Worm (Caenorhabditis elegans) whole organism, L4/young adult: Measurements from ENCODE around the gene srd-21.

Experiments used
- W03F9.2 ChIP-seq: fragments of 150-350 bp; optimal IDR thresholded peaks from 2 replicates; lab custom pipeline; 2014; ENCODE audit warnings: missing biosample characterization, missing genetic modification characterization
- dao-5 ChIP-seq: sonication (generic microtip); optimal IDR thresholded peaks from 2 replicates; lab custom pipeline; 2016; ENCODE audit warnings: missing genotype, missing genetic modification characterization, moderate library complexity, missing compliant biosample characterization
- him-1 ChIP-seq: sonication (generic microtip); optimal IDR thresholded peaks from 2 replicates; lab custom pipeline; 2016; ENCODE audit warnings: missing genotype, missing genetic modification reagents, missing genetic modification characterization, missing compliant biosample characterization

srd-21 gene

DNA sequence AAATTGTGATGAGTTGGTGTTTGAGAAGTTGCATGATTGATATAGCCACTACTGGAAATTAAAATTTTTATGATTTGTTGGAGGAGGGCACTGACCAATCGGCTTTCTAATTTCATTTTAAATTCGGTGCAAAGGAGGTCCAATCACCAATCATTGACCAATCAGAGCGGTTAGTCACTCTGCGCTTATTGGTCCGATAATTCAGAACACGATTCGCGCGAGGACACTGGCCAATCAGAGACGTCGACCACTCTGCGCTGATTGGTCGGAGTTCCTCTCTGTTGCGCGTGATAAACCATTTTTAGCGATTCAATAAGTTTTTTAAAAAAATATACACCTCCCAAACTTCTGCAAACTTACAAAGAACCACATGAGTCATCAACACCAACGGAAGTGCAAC lies 29.9 kb upstream of the srd-21 start:
- TF ChIP-seq dao-5 (tag; lab: Kevin White, UChicago) (no peak), him-1 (tag; lab: Kevin White, UChicago) (no peak), W03F9.2 (no peak)

DNA sequence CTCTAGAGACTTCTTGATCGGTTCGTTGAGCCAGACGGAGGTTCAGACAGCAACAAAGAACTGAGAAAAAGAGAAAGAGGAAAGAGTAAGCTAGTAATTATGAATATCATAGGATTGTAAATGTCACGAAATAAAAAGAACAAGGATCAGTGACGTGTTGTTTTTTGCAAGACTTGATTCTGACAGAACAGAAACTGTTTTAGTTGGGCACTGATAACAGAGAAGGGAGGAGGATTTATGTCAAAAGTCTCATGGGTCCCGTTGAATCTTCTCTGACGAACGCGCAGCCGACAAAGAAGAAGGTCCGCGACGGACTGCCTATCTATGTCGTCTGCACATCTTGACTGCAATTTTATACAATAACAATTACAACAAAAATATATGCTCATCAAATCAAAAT lies 29.1 kb upstream of the srd-21 start, which contains the start of gene T03E6.9:
T03E6.9 (minus strand) TSS at position 101 of the 400 bp plus-strand sequence.
- TF ChIP-seq him-1 (tag; lab: Kevin White, UChicago) (no peak), dao-5 (tag; lab: Kevin White, UChicago) (no peak), W03F9.2 (no peak)

DNA sequence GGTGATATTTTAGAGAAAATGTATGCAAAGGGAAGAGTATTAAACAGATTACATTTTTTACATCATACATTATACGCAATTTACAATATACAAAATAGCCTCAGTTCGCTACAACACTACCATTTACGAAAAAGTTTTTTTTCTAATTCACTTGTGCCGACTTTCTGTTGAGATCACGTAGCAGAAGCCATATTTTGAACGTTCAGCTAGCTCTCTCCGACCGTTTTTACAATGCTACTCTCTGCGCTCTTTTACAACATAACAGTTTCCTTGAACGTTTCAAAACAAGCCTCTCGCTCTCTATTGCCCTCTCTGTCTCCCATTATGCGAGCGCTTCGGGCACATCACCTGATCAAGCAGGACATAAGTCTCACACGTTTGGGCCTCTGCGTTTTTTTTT lies 26.6 kb upstream of the srd-21 start, which contains the start of gene T03E6.8:
T03E6.8 (minus strand) TSS at position 101 of the 400 bp plus-strand sequence.
- TF ChIP-seq dao-5 (tag; lab: Kevin White, UChicago): no peak
- no peak for TF ChIP-seq him-1 (tag; lab: Kevin White, UChicago)
- TF ChIP-seq W03F9.2: no peak

DNA sequence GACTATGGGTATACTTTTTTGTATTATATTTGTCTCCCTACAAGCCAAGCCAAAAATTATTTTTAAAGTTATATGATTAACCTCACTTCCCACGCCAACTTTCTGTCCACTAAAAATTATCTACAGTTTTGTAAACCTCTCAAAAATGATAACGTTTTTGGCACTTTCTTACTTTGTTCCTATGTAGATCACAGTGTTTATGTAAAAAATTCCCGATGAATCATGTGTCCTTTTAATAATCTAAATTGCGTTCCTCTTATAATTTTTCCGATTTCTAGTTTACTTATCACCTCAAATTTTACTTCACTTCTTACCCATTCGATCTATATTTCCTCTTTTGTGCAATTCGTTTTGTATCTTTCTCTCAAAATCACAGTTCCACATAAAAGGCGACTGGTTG lies 25.4 kb upstream of the srd-21 start:
- TF ChIP-seq dao-5 (tag; lab: Kevin White, UChicago) (no peak), him-1 (tag; lab: Kevin White, UChicago) (no peak), W03F9.2 (no peak)

DNA sequence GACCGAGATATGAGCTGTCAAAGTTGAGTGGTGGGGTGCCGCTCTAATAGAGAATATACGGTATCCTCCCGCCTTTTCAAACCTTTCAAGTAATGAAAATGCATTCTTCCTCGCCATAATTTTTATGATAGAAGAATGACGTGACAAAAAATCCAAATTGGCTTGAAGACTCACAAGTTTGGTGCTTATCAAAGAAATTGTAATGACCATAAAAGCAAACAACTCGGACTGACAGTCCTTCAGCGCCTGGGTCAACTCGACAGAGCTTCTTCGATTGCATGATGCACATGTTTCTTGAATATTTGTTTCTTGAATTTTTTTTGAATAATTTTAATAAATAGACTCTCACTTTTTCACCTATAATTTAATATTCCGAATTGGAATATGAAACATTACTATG lies 24.2 kb upstream of the srd-21 start:
- TF ChIP-seq dao-5 (tag; lab: Kevin White, UChicago) (no peak), W03F9.2 (no peak), him-1 (tag; lab: Kevin White, UChicago) (no peak)

DNA sequence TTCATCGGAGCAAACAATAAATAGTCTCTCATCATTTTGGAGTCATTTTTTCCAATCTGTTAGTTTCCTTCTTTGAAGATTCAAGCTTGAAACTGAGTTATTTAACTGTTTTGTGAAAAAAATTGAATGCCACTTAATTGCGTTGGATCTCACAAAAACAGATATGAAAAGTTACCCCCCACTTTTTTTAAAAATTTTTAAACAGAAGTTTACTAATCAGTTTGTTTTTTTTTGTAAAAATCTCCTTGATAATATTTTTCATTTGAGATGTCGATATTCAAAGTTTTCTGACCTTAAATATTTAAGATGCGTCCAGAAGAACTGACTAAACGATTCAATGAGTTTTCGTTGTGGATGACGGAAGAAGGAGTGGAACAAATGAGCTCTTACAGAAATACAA lies 23.4 kb upstream of the srd-21 start, which contains the start of gene Y32B12C.1:
Y32B12C.1 (plus strand) TSS at position 301 of the 400 bp plus-strand sequence.
- no peak for TF ChIP-seq W03F9.2

DNA sequence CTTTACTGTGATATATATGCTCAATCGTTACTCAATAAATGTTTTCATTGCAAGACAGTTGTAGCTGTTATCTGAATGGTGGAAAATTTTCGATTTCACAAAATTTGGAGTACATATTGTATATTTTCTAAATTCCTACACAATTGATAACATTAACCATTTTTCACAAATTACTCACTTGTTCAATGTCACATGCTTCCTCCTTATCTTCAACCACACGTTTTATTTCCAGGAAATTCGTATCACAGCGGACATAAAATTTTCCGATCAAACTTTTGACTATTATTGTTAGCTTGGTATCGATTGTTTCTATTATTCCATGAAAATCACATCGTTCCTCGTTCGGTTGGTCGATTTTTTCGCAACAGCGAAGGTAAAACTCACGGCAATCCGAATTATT lies 21.2 kb upstream of the srd-21 start:
- no peak for TF ChIP-seq him-1 (tag; lab: Kevin White, UChicago)
- no peak for TF ChIP-seq W03F9.2
- no peak for TF ChIP-seq dao-5 (tag; lab: Kevin White, UChicago)

DNA sequence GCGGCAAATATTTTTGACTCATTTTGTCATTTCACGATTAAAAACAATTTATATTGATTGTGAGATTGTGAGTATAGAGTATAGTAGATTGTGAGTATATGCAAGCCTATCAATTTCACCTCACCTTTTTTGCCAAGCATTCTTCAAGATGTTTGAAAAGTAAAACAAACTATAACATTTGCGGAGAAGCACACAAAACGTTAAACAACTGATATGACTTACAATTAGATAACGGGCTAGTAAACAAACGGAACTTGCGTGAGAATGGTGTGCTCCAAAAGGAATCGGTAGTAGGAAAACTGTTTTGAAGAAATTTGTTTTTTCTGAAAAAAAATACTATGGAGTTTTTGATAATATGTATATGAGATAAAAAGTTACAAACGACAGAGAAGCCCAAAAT lies 19.6 kb upstream of the srd-21 start:
- TF ChIP-seq dao-5 (tag; lab: Kevin White, UChicago) (no peak), W03F9.2 (no peak), him-1 (tag; lab: Kevin White, UChicago) (no peak)

DNA sequence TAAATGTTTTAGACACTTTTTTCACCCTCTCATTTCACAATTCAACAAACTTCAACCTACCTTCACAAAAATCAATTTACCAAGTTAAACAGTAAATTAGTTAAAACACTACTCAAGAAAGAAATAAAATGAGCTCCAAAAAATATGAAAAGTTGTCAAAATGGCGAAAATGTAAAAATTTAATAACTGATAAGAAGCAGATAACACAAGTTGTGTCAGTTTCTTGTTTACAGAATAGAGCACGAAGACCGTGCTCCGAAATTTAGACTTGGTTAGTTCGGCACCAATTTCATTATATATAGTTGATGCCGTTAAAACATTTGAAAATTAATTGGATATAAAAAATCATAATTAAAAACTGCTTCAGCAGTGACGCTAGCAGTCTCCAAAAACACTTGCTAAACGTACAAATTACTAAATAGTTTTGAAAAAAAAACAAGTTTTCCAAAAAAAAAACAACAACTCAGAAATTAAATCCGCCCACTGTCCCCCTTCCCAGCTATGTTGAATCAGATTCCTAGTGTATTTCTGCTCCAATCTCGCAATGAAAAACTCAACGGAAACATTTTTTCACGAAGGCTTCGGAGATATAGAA lies 18.8 kb upstream of the srd-21 start, which contains the start of gene srw-54:
srw-54 (plus strand) TSS at position 545 of the 595 bp plus-strand sequence.
- no peak for TF ChIP-seq him-1 (tag; lab: Kevin White, UChicago)
- TF ChIP-seq dao-5 (tag; lab: Kevin White, UChicago): no peak
- TF ChIP-seq W03F9.2: no peak

DNA sequence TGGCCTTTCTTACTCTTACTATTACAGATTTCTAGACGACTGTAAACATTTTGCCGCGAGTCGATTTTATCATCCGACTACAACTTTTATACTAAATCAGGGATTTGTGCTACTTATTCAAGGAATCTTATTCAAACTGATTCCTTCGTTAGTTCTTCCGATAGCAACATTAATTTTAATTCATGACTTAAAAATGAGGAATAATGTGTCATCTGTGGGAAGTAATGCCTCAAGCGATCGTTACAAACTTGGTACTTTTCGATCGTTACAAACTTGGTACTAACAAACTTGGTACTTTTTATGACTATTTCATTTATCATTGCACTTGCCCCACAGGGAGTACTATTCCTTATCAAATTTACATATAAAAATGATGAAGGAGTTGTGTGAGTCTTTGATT lies 12.2 kb upstream of the srd-21 start, which contains the start of gene Y70C5A.4:
Y70C5A.4 (plus strand) TSS at position 301 of the 400 bp plus-strand sequence.
- no peak for TF ChIP-seq him-1 (tag; lab: Kevin White, UChicago)
- no peak for TF ChIP-seq dao-5 (tag; lab: Kevin White, UChicago)
- TF ChIP-seq W03F9.2: no peak

DNA sequence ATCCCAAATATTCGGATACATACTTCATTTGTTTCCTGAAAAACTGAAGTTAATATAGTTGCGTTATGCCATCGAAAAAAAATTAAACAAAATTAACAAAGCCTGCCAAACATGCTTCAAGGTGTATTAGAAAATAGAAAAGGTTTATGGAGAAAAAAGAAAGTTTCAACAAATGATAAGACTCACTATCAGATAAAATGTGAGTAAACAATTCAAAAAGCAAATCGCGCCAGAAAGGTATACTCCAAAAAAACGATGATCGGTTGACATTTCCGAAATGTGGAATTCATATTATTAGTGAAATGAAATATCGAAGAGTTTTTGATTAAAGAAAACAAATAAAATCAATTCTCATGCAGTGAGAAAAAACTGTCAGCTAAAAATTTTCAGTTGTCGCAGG lies 8.8 kb upstream of the srd-21 start, which contains the start of gene Y70C5A.3:
Y70C5A.3 (minus strand) TSS at position 50 of the 400 bp plus-strand sequence.
- no peak for TF ChIP-seq him-1 (tag; lab: Kevin White, UChicago)
- no peak for TF ChIP-seq W03F9.2
- no peak for TF ChIP-seq dao-5 (tag; lab: Kevin White, UChicago)

DNA sequence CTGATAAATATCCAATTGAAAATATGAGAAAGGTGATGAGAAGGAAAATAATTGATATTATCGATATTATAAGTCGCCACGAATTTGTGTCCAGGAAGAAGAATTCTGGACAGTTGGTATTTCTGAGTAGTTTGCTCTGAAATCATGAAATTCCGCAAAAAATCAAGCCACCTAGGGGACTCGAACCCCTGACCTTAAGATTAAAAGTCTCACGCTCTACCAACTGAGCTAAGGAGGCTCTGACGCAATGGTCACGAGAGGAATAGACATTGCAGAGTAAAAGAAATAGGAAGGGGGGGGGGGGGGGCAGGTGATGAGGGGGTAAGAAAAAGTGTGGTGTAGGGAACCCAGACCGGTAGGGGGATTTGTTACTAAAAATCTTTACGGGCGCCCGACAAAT lies 7.8 kb upstream of the srd-21 start:
- TF ChIP-seq dao-5 (tag; lab: Kevin White, UChicago): no peak
- no peak for TF ChIP-seq him-1 (tag; lab: Kevin White, UChicago)
- TF ChIP-seq W03F9.2: no peak

DNA sequence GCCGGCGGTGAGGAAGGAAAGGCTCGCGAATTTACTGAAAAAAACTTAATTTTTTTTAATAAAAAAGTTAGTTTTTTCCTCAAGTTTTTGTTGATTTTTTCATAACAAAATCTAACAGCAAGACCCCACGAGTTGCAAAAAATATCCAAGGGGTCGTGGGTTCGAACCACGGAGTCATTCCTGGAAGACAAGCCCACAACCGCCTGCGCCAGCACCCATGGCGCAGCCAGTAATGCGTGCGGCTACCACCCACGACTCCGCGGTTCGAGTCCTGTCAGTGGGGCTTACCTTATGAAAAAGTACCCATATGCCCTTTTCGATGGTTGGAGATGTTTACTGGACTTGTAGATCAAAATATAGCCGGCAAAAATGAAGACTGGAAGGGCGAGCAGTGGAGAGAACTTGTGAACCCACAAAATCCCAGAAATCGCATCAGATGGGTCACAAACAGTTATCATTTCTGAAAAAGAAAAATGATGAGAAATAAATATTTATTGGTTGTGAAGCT lies 6.9 kb upstream of the srd-21 start, which contains the start of gene Y70C5A.2:
Y70C5A.2 (minus strand) TSS at position 458 of the 508 bp plus-strand sequence.
- no peak for TF ChIP-seq dao-5 (tag; lab: Kevin White, UChicago)
- no peak for TF ChIP-seq him-1 (tag; lab: Kevin White, UChicago)
- TF ChIP-seq W03F9.2: no peak

DNA sequence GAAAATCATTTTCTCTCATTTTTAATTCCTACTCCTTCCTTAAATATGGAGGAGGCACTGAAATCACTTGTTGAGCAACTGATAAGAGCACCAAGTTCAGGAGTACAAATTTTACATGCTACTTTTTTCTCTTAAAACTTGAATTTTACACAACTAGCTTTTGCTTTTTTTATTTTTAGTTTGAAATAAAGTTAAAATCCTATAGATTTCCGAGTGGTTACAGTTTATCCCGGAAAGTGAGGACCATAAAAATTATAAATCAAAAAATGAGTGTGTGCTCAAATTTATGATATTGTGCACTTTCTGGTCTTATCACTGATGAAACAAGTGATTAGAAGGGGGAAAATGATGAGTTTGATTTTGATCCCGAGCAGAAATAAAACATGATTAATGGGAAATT lies 1.7 kb upstream of the srd-21 start, which contains the start of gene oac-53:
oac-53 (minus strand) TSS at position 9 of the 400 bp plus-strand sequence.
- TF ChIP-seq W03F9.2: no peak
- no peak for TF ChIP-seq him-1 (tag; lab: Kevin White, UChicago)
- TF ChIP-seq dao-5 (tag; lab: Kevin White, UChicago): no peak
